Worm (Caenorhabditis elegans) whole organism, midembryonic: Measurements from ENCODE around the gene K08D8.3.

Experiments
- T22C8.4 ChIP-seq: fragments of 200-800 bp; sonication (Bioruptor generic); IDR thresholded peaks from 2 replicates; pipeline ENCODE4 v1.3.6; 2022; ENCODE audit warnings: missing genetic modification characterization, missing compliant biosample characterization
- cog-1 ChIP-seq: sonication (generic microtip); optimal IDR thresholded peaks from 2 replicates; lab custom pipeline; 2016; ENCODE audit warnings: missing genetic modification characterization, missing compliant biosample characterization
- flt-1 ChIP-seq: fragments of 200-800 bp; sonication (Bioruptor generic); IDR thresholded peaks from 2 replicates; pipeline ENCODE4 v1.3.6; 2022; ENCODE audit warnings: missing genetic modification characterization, missing compliant biosample characterization
- klf-2 ChIP-seq: fragments of 200-800 bp; sonication (Bioruptor generic); conservative IDR thresholded peaks from 2 replicates; pipeline ENCODE4 v1.3.6; 2022; ENCODE audit warnings: missing genetic modification reagents, missing genetic modification characterization, missing compliant biosample characterization
- med-1 ChIP-seq: sonication (generic microtip); optimal IDR thresholded peaks from 2 replicates; lab custom pipeline; 2017; ENCODE audit warnings: missing genetic modification characterization, mild to moderate bottlenecking, missing compliant biosample characterization, antibody characterized with exemption, missing genetic modification reagents; ENCODE audit not compliant: insufficient read depth
- ref-1 ChIP-seq: fragments of 200-800 bp; sonication (Bioruptor generic); conservative IDR thresholded peaks from 2 replicates; pipeline ENCODE4 v1.3.6; 2022; ENCODE audit warnings: missing genetic modification reagents, missing genetic modification characterization, missing compliant biosample characterization
- tab-1 ChIP-seq: fragments of 200-800 bp; sonication (Bioruptor generic); IDR thresholded peaks from 2 replicates; pipeline ENCODE4 v1.3.6; 2022; ENCODE audit warnings: missing genetic modification characterization, missing compliant biosample characterization
- ztf-23 ChIP-seq: fragments of 200-800 bp; sonication (Bioruptor generic); IDR thresholded peaks from 2 replicates; pipeline ENCODE4 v1.3.6; 2022; ENCODE audit warnings: missing genetic modification reagents, missing genetic modification characterization, missing compliant biosample characterization
- ztf-29 ChIP-seq: fragments of 200-800 bp; sonication (Bioruptor generic); IDR thresholded peaks from 2 replicates; pipeline ENCODE4 v1.3.6; 2022; ENCODE audit warnings: missing genetic modification reagents, missing genetic modification characterization, missing compliant biosample characterization

Gene K08D8.3

ce11 chrIV:12918256-12918655, 11.8 kb upstream of the K08D8.3 start, which contains the start of gene C32H11.3:
Gene C32H11.3 (plus strand): TSS chrIV:12918556.
- TF ChIP-seq T22C8.4 (GFP tag; lab: Robert Waterston, UW), result no peak
- TF ChIP-seq med-1 (GFP tag; lab: Kevin White, UChicago), result no peak
- TF ChIP-seq klf-2 (GFP tag; lab: Robert Waterston, UW), result no peak

ce11 chrIV:12915479-12915878, 9.0 kb upstream of the K08D8.3 start, which contains the start of gene srz-15:
Gene srz-15 (plus strand): TSS chrIV:12915779.
- TF ChIP-seq klf-2 (GFP tag; lab: Robert Waterston, UW) (no peak), flt-1 (no peak), cog-1 (tag; lab: Kevin White, UChicago) (no peak), med-1 (GFP tag; lab: Kevin White, UChicago) (no peak), ztf-23 (GFP tag; lab: Robert Waterston, UW) (no peak), T22C8.4 (GFP tag; lab: Robert Waterston, UW) (no peak), ztf-29 (GFP tag; lab: Robert Waterston, UW) (no peak), ref-1 (no peak), tab-1 (GFP tag; lab: Robert Waterston, UW) (no peak)

- TF ChIP-seq flt-1 (no peak), klf-2 (GFP tag; lab: Robert Waterston, UW) (no peak), ztf-29 (GFP tag; lab: Robert Waterston, UW) (no peak), ref-1 (no peak), tab-1 (GFP tag; lab: Robert Waterston, UW) (no peak), med-1 (GFP tag; lab: Kevin White, UChicago) (no peak), T22C8.4 (GFP tag; lab: Robert Waterston, UW) (no peak), ztf-23 (GFP tag; lab: Robert Waterston, UW) (no peak), cog-1 (tag; lab: Kevin White, UChicago) (no peak)
Observed at ce11 chrIV:12914532-12915019, 8.1 kb upstream of the K08D8.3 start, which contains the start of gene irg-6. Gene irg-6 (minus strand): TSS chrIV:12914969.

ce11 chrIV:12911990-12912389, 5.5 kb upstream of the K08D8.3 start, which contains the start of gene K08D8.5:
Gene K08D8.5 (minus strand): TSS chrIV:12912129.
- TF ChIP-seq tab-1 (GFP tag; lab: Robert Waterston, UW) (no peak), med-1 (GFP tag; lab: Kevin White, UChicago) (no peak), cog-1 (tag; lab: Kevin White, UChicago) (no peak), T22C8.4 (GFP tag; lab: Robert Waterston, UW) (no peak), ztf-23 (GFP tag; lab: Robert Waterston, UW) (no peak), klf-2 (GFP tag; lab: Robert Waterston, UW) (no peak), ref-1 (no peak), flt-1 (no peak), ztf-29 (GFP tag; lab: Robert Waterston, UW) (no peak)

ce11 chrIV:12909871-12910270, 3.4 kb upstream of the K08D8.3 start, which contains the start of gene K08D8.4:
Gene K08D8.4 (minus strand): TSS chrIV:12909998.
- TF ChIP-seq cog-1 (tag; lab: Kevin White, UChicago) (no peak), ref-1 (no peak), flt-1 (no peak), T22C8.4 (GFP tag; lab: Robert Waterston, UW) (no peak), klf-2 (GFP tag; lab: Robert Waterston, UW) (no peak), tab-1 (GFP tag; lab: Robert Waterston, UW) (no peak), ztf-23 (GFP tag; lab: Robert Waterston, UW) (no peak), ztf-29 (GFP tag; lab: Robert Waterston, UW) (no peak), med-1 (GFP tag; lab: Kevin White, UChicago) (no peak)

- no peak for TF ChIP-seq cog-1 (tag; lab: Kevin White, UChicago)
- TF ChIP-seq ref-1, result no peak
- TF ChIP-seq ztf-23 (GFP tag; lab: Robert Waterston, UW), result no peak
- no peak for TF ChIP-seq T22C8.4 (GFP tag; lab: Robert Waterston, UW)
- no peak for TF ChIP-seq ztf-29 (GFP tag; lab: Robert Waterston, UW)
- TF ChIP-seq tab-1 (GFP tag; lab: Robert Waterston, UW), result no peak
- TF ChIP-seq klf-2 (GFP tag; lab: Robert Waterston, UW), result no peak
- TF ChIP-seq med-1 (GFP tag; lab: Kevin White, UChicago), result no peak
- TF ChIP-seq flt-1, result no peak
Observed at ce11 chrIV:12903687-12904086, 2.8 kb downstream of the K08D8.3 start.

- no peak for TF ChIP-seq ztf-23 (GFP tag; lab: Robert Waterston, UW)
- TF ChIP-seq ztf-29 (GFP tag; lab: Robert Waterston, UW), result no peak
- no peak for TF ChIP-seq T22C8.4 (GFP tag; lab: Robert Waterston, UW)
- TF ChIP-seq med-1 (GFP tag; lab: Kevin White, UChicago), result no peak
- no peak for TF ChIP-seq cog-1 (tag; lab: Kevin White, UChicago)
- TF ChIP-seq ref-1, result no peak
- TF ChIP-seq tab-1 (GFP tag; lab: Robert Waterston, UW), result no peak
- TF ChIP-seq klf-2 (GFP tag; lab: Robert Waterston, UW), result no peak
- no peak for TF ChIP-seq flt-1
Observed at ce11 chrIV:12902430-12903110, 3.9 kb downstream of the K08D8.3 start, which contains the start of gene K08D8.2. Gene K08D8.2 (plus strand): TSS chrIV:12903060.

- TF ChIP-seq med-1 (GFP tag; lab: Kevin White, UChicago), result no peak
- no peak for TF ChIP-seq flt-1
- no peak for TF ChIP-seq tab-1 (GFP tag; lab: Robert Waterston, UW)
- TF ChIP-seq ref-1, result no peak
- no peak for TF ChIP-seq ztf-29 (GFP tag; lab: Robert Waterston, UW)
- TF ChIP-seq cog-1 (tag; lab: Kevin White, UChicago), result no peak
- no peak for TF ChIP-seq ztf-23 (GFP tag; lab: Robert Waterston, UW)
- TF ChIP-seq klf-2 (GFP tag; lab: Robert Waterston, UW), result no peak
- no peak for TF ChIP-seq T22C8.4 (GFP tag; lab: Robert Waterston, UW)
Observed at ce11 chrIV:12901602-12902001, 4.9 kb downstream of the K08D8.3 start.

- TF ChIP-seq klf-2 (GFP tag; lab: Robert Waterston, UW) (no peak), T22C8.4 (GFP tag; lab: Robert Waterston, UW) (no peak), tab-1 (GFP tag; lab: Robert Waterston, UW) (no peak), ztf-23 (GFP tag; lab: Robert Waterston, UW) (no peak), flt-1 (no peak)
Observed at ce11 chrIV:12900267-12900666, 6.2 kb downstream of the K08D8.3 start, which contains the start of gene K08D8.10. Gene K08D8.10 (plus strand): TSS chrIV:12900567.
